Fruit fly (Drosophila melanogaster) whole organism, embryonic: Measurements from ENCODE around the gene CG42299.
A peak's percentile ranks its signal among the peaks of the same experiment; 100 is the strongest.

Experiments
- ATbp ChIP-seq: fragments of 200-800 bp; sonication (Bioruptor generic); optimal IDR thresholded peaks from 2 replicates; lab custom pipeline; 2017; ENCODE audit warnings: missing biosample characterization, mild to moderate bottlenecking, missing genetic modification characterization, missing genetic modification reagents
- Asciz ChIP-seq: fragments of 200-800 bp; sonication (Bioruptor generic); optimal IDR thresholded peaks from 2 replicates; lab custom pipeline; 2017; ENCODE audit warnings: missing biosample characterization, mild to moderate bottlenecking, missing genetic modification characterization, missing genetic modification reagents
- CG10462 ChIP-seq: fragments of 200-800 bp; sonication (Bioruptor generic); optimal IDR thresholded peaks from 2 replicates; lab custom pipeline; 2016; ENCODE audit warnings: missing biosample characterization, missing genetic modification characterization
- CG10543 ChIP-seq: fragments of 200-800 bp; sonication (Bioruptor generic); optimal IDR thresholded peaks from 3 replicates; lab custom pipeline; 2017; ENCODE audit warnings: missing biosample characterization, mild to moderate bottlenecking, missing genetic modification characterization, moderate library complexity
- CG10979 ChIP-seq: fragments of 200-800 bp; sonication (Bioruptor generic); optimal IDR thresholded peaks from 2 replicates; lab custom pipeline; 2018; ENCODE audit warnings: missing biosample characterization, mild to moderate bottlenecking, missing genetic modification characterization, moderate library complexity
- CG12299 ChIP-seq: fragments of 200-800 bp; sonication (Bioruptor generic); optimal IDR thresholded peaks from 2 replicates; lab custom pipeline; 2018; ENCODE audit warnings: missing biosample characterization, mild to moderate bottlenecking, missing genetic modification characterization
- CG13894 ChIP-seq: fragments of 200-800 bp; sonication (Bioruptor generic); optimal IDR thresholded peaks from 3 replicates; lab custom pipeline; 2018; ENCODE audit warnings: missing biosample characterization, mild to moderate bottlenecking, missing genetic modification characterization, moderate library complexity
- CG16779 ChIP-seq: fragments of 200-800 bp; sonication (Bioruptor generic); IDR thresholded peaks from 2 replicates; pipeline ENCODE4 v1.3.6; 2022; ENCODE audit warnings: missing biosample characterization, missing genetic modification characterization
- CG18011 ChIP-seq: fragments of 200-800 bp; sonication (Bioruptor generic); optimal IDR thresholded peaks from 2 replicates; lab custom pipeline; 2017; ENCODE audit warnings: missing biosample characterization, missing genetic modification characterization, mild to moderate bottlenecking, moderate library complexity, missing genotype
- CG30020 ChIP-seq: fragments of 200-800 bp; optimal IDR thresholded peaks from 2 replicates; lab custom pipeline; 2019; ENCODE audit warnings: missing biosample characterization, mild to moderate bottlenecking, missing genetic modification characterization, moderate library complexity
- CG30403 ChIP-seq: fragments of 200-800 bp; sonication (Bioruptor generic); optimal IDR thresholded peaks from 3 replicates; lab custom pipeline; 2016; ENCODE audit warnings: missing biosample characterization, missing genetic modification characterization
- CG31388 ChIP-seq: fragments of 200-800 bp; sonication (Bioruptor generic); optimal IDR thresholded peaks from 2 replicates; lab custom pipeline; 2016; ENCODE audit warnings: missing biosample characterization, missing genetic modification characterization
- CG4424 ChIP-seq: fragments of 200-800 bp; sonication (Bioruptor generic); optimal IDR thresholded peaks from 3 replicates; lab custom pipeline; 2016; ENCODE audit warnings: missing biosample characterization, missing genetic modification characterization
- CG4730 ChIP-seq: fragments of 200-800 bp; sonication (Bioruptor generic); IDR thresholded peaks from 2 replicates; pipeline ENCODE4 v1.3.6; 2022; ENCODE audit warnings: missing biosample characterization, missing genetic modification characterization
- CG4820 ChIP-seq: fragments of 200-800 bp; sonication (Bioruptor generic); optimal IDR thresholded peaks from 3 replicates; lab custom pipeline; 2016; ENCODE audit warnings: missing biosample characterization, missing genetic modification characterization
- CG6654 ChIP-seq: fragments of 200-800 bp; sonication (Bioruptor generic); optimal IDR thresholded peaks from 2 replicates; lab custom pipeline; 2017; ENCODE audit warnings: missing biosample characterization, mild to moderate bottlenecking, missing genetic modification characterization
- CG6854 ChIP-seq: fragments of 200-800 bp; sonication (Bioruptor generic); optimal IDR thresholded peaks from 3 replicates; lab custom pipeline; 2017; ENCODE audit warnings: missing biosample characterization, mild to moderate bottlenecking, missing genetic modification characterization
- CG7928 ChIP-seq: fragments of 200-800 bp; sonication (Bioruptor generic); optimal IDR thresholded peaks from 2 replicates; lab custom pipeline; 2017; ENCODE audit warnings: missing biosample characterization, mild to moderate bottlenecking, missing genetic modification characterization
- CG7963 ChIP-seq: fragments of 200-800 bp; sonication (Bioruptor generic); IDR thresholded peaks from 3 replicates; pipeline ENCODE4 v1.3.6; 2022; ENCODE audit warnings: missing biosample characterization, missing genetic modification characterization; ENCODE audit not compliant: partially characterized antibody
- CG8924 ChIP-seq: fragments of 200-800 bp; optimal IDR thresholded peaks from 3 replicates; lab custom pipeline; 2019; ENCODE audit warnings: missing biosample characterization, mild to moderate bottlenecking, missing genetic modification characterization, moderate library complexity
- CG9797 ChIP-seq: fragments of 200-800 bp; sonication (Bioruptor generic); optimal IDR thresholded peaks from 3 replicates; lab custom pipeline; 2018; ENCODE audit warnings: missing biosample characterization, mild to moderate bottlenecking, missing genetic modification characterization
- CrebB ChIP-seq: fragments of 200-800 bp; sonication (Bioruptor generic); optimal IDR thresholded peaks from 3 replicates; lab custom pipeline; 2018; ENCODE audit warnings: missing biosample characterization, mild to moderate bottlenecking, missing genetic modification characterization
- Dad ChIP-seq: fragments of 200-800 bp; sonication (Bioruptor generic); optimal IDR thresholded peaks from 3 replicates; lab custom pipeline; 2016; ENCODE audit warnings: missing biosample characterization, missing genetic modification characterization
- Dbx ChIP-seq: fragments of 200-800 bp; sonication (Bioruptor generic); IDR thresholded peaks from 3 replicates; pipeline ENCODE4 v1.3.6; 2022; ENCODE audit warnings: missing biosample characterization, missing genetic modification characterization
- Doc3 ChIP-seq: fragments of 200-800 bp; sonication (Bioruptor generic); IDR thresholded peaks from 3 replicates; pipeline ENCODE4 v1.3.6; 2022; ENCODE audit warnings: missing biosample characterization, missing genetic modification characterization; ENCODE audit not compliant: partially characterized antibody
- Dref ChIP-seq: fragments of 200-800 bp; sonication (Bioruptor generic); IDR thresholded peaks from 2 replicates; pipeline ENCODE4 v1.3.6; 2022; ENCODE audit warnings: missing biosample characterization, missing genetic modification characterization
- Meics ChIP-seq: fragments of 200-800 bp; sonication (Bioruptor generic); optimal IDR thresholded peaks from 2 replicates; lab custom pipeline; 2017; ENCODE audit warnings: missing biosample characterization, mild to moderate bottlenecking, missing genetic modification characterization
- Nf-YA ChIP-seq: fragments of 200-800 bp; sonication (Bioruptor generic); IDR thresholded peaks from 2 replicates; pipeline ENCODE4 v1.3.6; 2022; ENCODE audit warnings: missing biosample characterization, missing genetic modification characterization
- Pdp1 ChIP-seq, 2 experiments: fragments of 200-800 bp; sonication (Bioruptor generic); optimal IDR thresholded peaks; 3 replicates each; lab custom pipeline; 2016; ENCODE audit warnings: missing biosample characterization in 2 of 2, missing genetic modification characterization in 2 of 2, mild to moderate bottlenecking in 1 of 2, moderate library complexity in 1 of 2
- Side ChIP-seq: fragments of 200-800 bp; sonication (Bioruptor generic); optimal IDR thresholded peaks from 2 replicates; lab custom pipeline; 2016; ENCODE audit warnings: missing biosample characterization, missing genetic modification characterization
- Spps ChIP-seq: fragments of 200-800 bp; sonication (Bioruptor generic); optimal IDR thresholded peaks from 2 replicates; lab custom pipeline; 2018; ENCODE audit warnings: missing biosample characterization, mild to moderate bottlenecking, missing genetic modification characterization
- Sry-δ ChIP-seq: fragments of 200-800 bp; sonication (Bioruptor generic); optimal IDR thresholded peaks from 2 replicates; lab custom pipeline; 2016; ENCODE audit warnings: missing biosample characterization, missing genetic modification characterization
- Xrp1 ChIP-seq: fragments of 200-800 bp; sonication (Bioruptor generic); IDR thresholded peaks from 2 replicates; pipeline ENCODE4 v1.3.6; 2022; ENCODE audit warnings: missing biosample characterization, missing genetic modification characterization
- ato ChIP-seq: fragments of 200-800 bp; sonication (Bioruptor generic); IDR thresholded peaks from 2 replicates; pipeline ENCODE4 v1.3.6; 2022; ENCODE audit warnings: missing biosample characterization, missing genetic modification characterization; ENCODE audit not compliant: partially characterized antibody
- bab2 ChIP-seq: fragments of 200-800 bp; sonication (Bioruptor generic); optimal IDR thresholded peaks from 2 replicates; lab custom pipeline; 2016; ENCODE audit warnings: missing biosample characterization, missing genetic modification characterization
- bcd ChIP-seq: fragments of 200-800 bp; sonication (Bioruptor generic); optimal IDR thresholded peaks from 2 replicates; lab custom pipeline; 2017; ENCODE audit warnings: missing biosample characterization, mild to moderate bottlenecking, missing genetic modification characterization
- chn ChIP-seq: fragments of 200-800 bp; sonication (Bioruptor generic); optimal IDR thresholded peaks from 2 replicates; lab custom pipeline; 2016; ENCODE audit warnings: missing biosample characterization, missing genetic modification characterization
- corto ChIP-seq: fragments of 200-800 bp; sonication (Bioruptor generic); optimal IDR thresholded peaks from 2 replicates; lab custom pipeline; 2016; ENCODE audit warnings: missing biosample characterization, mild to moderate bottlenecking, missing genetic modification characterization, moderate library complexity
- crol ChIP-seq: fragments of 200-800 bp; sonication (Bioruptor generic); IDR thresholded peaks from 2 replicates; pipeline ENCODE4 v1.3.6; 2022; ENCODE audit warnings: missing biosample characterization, missing genetic modification characterization
- dati ChIP-seq: fragments of 200-800 bp; sonication (Bioruptor generic); IDR thresholded peaks from 2 replicates; pipeline ENCODE4 v1.3.6; 2022; ENCODE audit warnings: missing biosample characterization, missing genetic modification characterization
- emc ChIP-seq: fragments of 200-800 bp; sonication (Bioruptor generic); optimal IDR thresholded peaks from 2 replicates; lab custom pipeline; 2016; ENCODE audit warnings: missing biosample characterization, missing genetic modification characterization
- jigr1 ChIP-seq: fragments of 200-800 bp; sonication (Bioruptor generic); IDR thresholded peaks from 3 replicates; pipeline ENCODE4 v1.3.6; 2022; ENCODE audit warnings: missing biosample characterization, missing genetic modification characterization
- knrl ChIP-seq: fragments of 200-800 bp; sonication (Bioruptor generic); IDR thresholded peaks from 3 replicates; pipeline ENCODE4 v1.3.6; 2022; ENCODE audit warnings: missing biosample characterization, missing genetic modification characterization; ENCODE audit not compliant: partially characterized antibody
- lbe ChIP-seq: fragments of 200-800 bp; sonication (Bioruptor generic); optimal IDR thresholded peaks from 2 replicates; lab custom pipeline; 2016; ENCODE audit warnings: missing biosample characterization, mild to moderate bottlenecking, missing genetic modification characterization
- luna ChIP-seq: fragments of 200-800 bp; sonication (Bioruptor generic); optimal IDR thresholded peaks from 2 replicates; lab custom pipeline; 2016; ENCODE audit warnings: missing biosample characterization, missing genetic modification characterization
- onecut ChIP-seq: fragments of 200-800 bp; sonication (Bioruptor generic); IDR thresholded peaks from 2 replicates; pipeline ENCODE4 v1.3.6; 2022; ENCODE audit warnings: missing biosample characterization, missing genetic modification characterization
- pros ChIP-seq: fragments of 200-800 bp; sonication (Bioruptor generic); optimal IDR thresholded peaks from 3 replicates; lab custom pipeline; 2019; ENCODE audit warnings: missing biosample characterization, mild to moderate bottlenecking, missing genetic modification characterization, moderate library complexity
- rib ChIP-seq: fragments of 200-800 bp; sonication (Bioruptor generic); IDR thresholded peaks from 2 replicates; pipeline ENCODE4 v1.3.6; 2022; ENCODE audit warnings: missing biosample characterization, missing genetic modification characterization
- tx ChIP-seq: fragments of 200-800 bp; sonication (Bioruptor generic); optimal IDR thresholded peaks from 2 replicates; lab custom pipeline; 2016; ENCODE audit warnings: missing biosample characterization, missing genetic modification characterization
- z ChIP-seq: fragments of 200-800 bp; sonication (Bioruptor generic); IDR thresholded peaks from 3 replicates; pipeline ENCODE4 v1.3.6; 2022; ENCODE audit warnings: missing biosample characterization, missing genetic modification characterization

CG42299 gene

dm6 chrX:15591721-15592491, 16.4 kb upstream of the CG42299 start (continued):
- TF ChIP-seq crol (GFP tag; lab: Robert Waterston, UW) (no peak), Dad (no peak), CG4820 (GFP tag; lab: Kevin White, UChicago) (peak; percentile 19), CG6854 (no peak), bab2 (GFP tag; lab: Kevin White, UChicago) (peak; percentile 4), pros (no peak), ato (GFP tag; lab: Robert Waterston, UW) (no peak), knrl (GFP tag; lab: Robert Waterston, UW) (no peak), Spps (tag; lab: Kevin White, UChicago) (no peak), CG9797 (GFP tag; lab: Kevin White, UChicago) (no peak), CG10543 (GFP tag; lab: Kevin White, UChicago) (no peak), CG18011 (GFP tag; lab: Kevin White, UChicago) (no peak), Dbx (GFP tag; lab: Robert Waterston, UW) (no peak), Meics (GFP tag; lab: Kevin White, UChicago) (peak; percentile 36), luna (no peak), CG30403 (GFP tag; lab: Kevin White, UChicago) (peak; percentile 57), onecut (GFP tag; lab: Robert Waterston, UW) (no peak), CG4730 (GFP tag; lab: Robert Waterston, UW) (no peak), Xrp1 (0 out of 2 replicates have a peak, but pooled peaks have one; percentile 34), jigr1 (no peak), tx (GFP tag; lab: Kevin White, UChicago) (peak; percentile 7), CG13894 (no peak), CG30020 (tag; lab: Kevin White, UChicago) (no peak), CG12299 (tag; lab: Kevin White, UChicago) (no peak), CG8924 (tag; lab: Kevin White, UChicago) (no peak), ATbp (GFP tag; lab: Kevin White, UChicago) (peak; percentile 68), z (GFP tag; lab: Robert Waterston, UW) (no peak), Doc3 (no peak), CG10462 (peak; percentile 11), CG16779 (no peak), Sry-δ (GFP tag; lab: Kevin White, UChicago) (no peak), corto (GFP tag; lab: Kevin White, UChicago) (no peak), Pdp1 (GFP tag; optimal IDR thresholded peaks at IDR 0.05; lab: Kevin White, UChicago) (peak; percentile 42 to 78), CG6654 (GFP tag; lab: Kevin White, UChicago) (no peak), CG4424 (GFP tag; lab: Kevin White, UChicago) (peak; percentile 2), CG7963 (GFP tag; lab: Robert Waterston, UW) (no peak), Dref (GFP tag; lab: Robert Waterston, UW) (no peak), CG31388 (GFP tag; lab: Kevin White, UChicago) (no peak), CrebB (tag; lab: Kevin White, UChicago) (no peak), lbe (GFP tag; lab: Kevin White, UChicago) (no peak), Side (GFP tag; lab: Kevin White, UChicago) (peak; percentile 7), bcd (peak; percentile 52), Nf-YA (GFP tag; lab: Robert Waterston, UW) (no peak), dati (GFP tag; lab: Robert Waterston, UW) (no peak), rib (GFP tag; lab: Robert Waterston, UW) (no peak; the same call in 1 of the 2 replicates), emc (GFP tag; lab: Kevin White, UChicago) (no peak), chn (GFP tag; lab: Kevin White, UChicago) (peak; percentile 16), Asciz (GFP tag; lab: Kevin White, UChicago) (peak; percentile 22), CG7928 (GFP tag; lab: Kevin White, UChicago) (no peak), CG10979 (tag; lab: Kevin White, UChicago) (peak; percentile 44)
